Fruit fly (Drosophila melanogaster) whole organism, embryonic: ENCODE results near the gene CG43094.

ENCODE experiments used
- Bgb ChIP-seq: fragments of 200-800 bp; sonication (Bioruptor generic); IDR thresholded peaks from 2 replicates; pipeline ENCODE4 v1.3.6; 2022; ENCODE audit warnings: missing biosample characterization, missing genetic modification characterization; ENCODE audit not compliant: partially characterized antibody
- Blimp-1 ChIP-seq: fragments of 200-800 bp; sonication (Bioruptor generic); optimal IDR thresholded peaks from 3 replicates; lab custom pipeline; 2018; ENCODE audit warnings: missing biosample characterization, missing genetic modification characterization, mild to moderate bottlenecking, moderate library complexity, missing genetic modification reagents
- Bteb2 ChIP-seq: fragments of 200-800 bp; sonication (Bioruptor generic); optimal IDR thresholded peaks from 2 replicates; lab custom pipeline; 2016; ENCODE audit warnings: missing biosample characterization, missing genetic modification characterization
- CG10209 ChIP-seq: fragments of 200-800 bp; sonication (Bioruptor generic); optimal IDR thresholded peaks from 3 replicates; lab custom pipeline; 2017; ENCODE audit warnings: missing biosample characterization, mild to moderate bottlenecking, missing genetic modification characterization, missing genetic modification reagents
- CG10543 ChIP-seq: fragments of 200-800 bp; sonication (Bioruptor generic); optimal IDR thresholded peaks from 3 replicates; lab custom pipeline; 2017; ENCODE audit warnings: missing biosample characterization, mild to moderate bottlenecking, missing genetic modification characterization, moderate library complexity
- CG12299 ChIP-seq: fragments of 200-800 bp; sonication (Bioruptor generic); optimal IDR thresholded peaks from 2 replicates; lab custom pipeline; 2018; ENCODE audit warnings: missing biosample characterization, mild to moderate bottlenecking, missing genetic modification characterization
- CG1233 ChIP-seq: fragments of 200-800 bp; sonication (Bioruptor generic); optimal IDR thresholded peaks from 4 replicates; lab custom pipeline; 2018; ENCODE audit warnings: missing biosample characterization, mild to moderate bottlenecking, missing genetic modification characterization
- CG14965 ChIP-seq: fragments of 200-800 bp; sonication (Bioruptor generic); optimal IDR thresholded peaks from 2 replicates; lab custom pipeline; 2016; ENCODE audit warnings: missing biosample characterization, missing genetic modification characterization, borderline replicate concordance
- CG16863 ChIP-seq: fragments of 200-800 bp; sonication (Bioruptor generic); optimal IDR thresholded peaks from 3 replicates; lab custom pipeline; 2016; ENCODE audit warnings: missing biosample characterization, missing genetic modification characterization
- CG17328 ChIP-seq: fragments of 200-800 bp; sonication (Bioruptor generic); IDR thresholded peaks from 2 replicates; pipeline ENCODE4 v1.3.6; 2022; ENCODE audit warnings: missing biosample characterization, missing genetic modification characterization
- CG18476 ChIP-seq: fragments of 200-800 bp; sonication (Bioruptor generic); optimal IDR thresholded peaks from 2 replicates; lab custom pipeline; 2016; ENCODE audit warnings: missing biosample characterization, mild to moderate bottlenecking, missing genetic modification characterization
- CG2116 ChIP-seq: fragments of 200-800 bp; sonication (Bioruptor generic); optimal IDR thresholded peaks from 3 replicates; lab custom pipeline; 2018; ENCODE audit warnings: missing biosample characterization, mild to moderate bottlenecking, missing genetic modification characterization
- CG2199 ChIP-seq: fragments of 200-800 bp; sonication (Bioruptor generic); IDR thresholded peaks from 3 replicates; pipeline ENCODE4 v1.3.6; 2022; ENCODE audit warnings: missing biosample characterization, missing genetic modification characterization
- CG2889 ChIP-seq: fragments of 200-800 bp; sonication (Bioruptor generic); IDR thresholded peaks from 3 replicates; pipeline ENCODE4 v1.3.6; 2022; ENCODE audit warnings: missing biosample characterization, missing genetic modification characterization
- CG30020 ChIP-seq: fragments of 200-800 bp; optimal IDR thresholded peaks from 2 replicates; lab custom pipeline; 2019; ENCODE audit warnings: missing biosample characterization, mild to moderate bottlenecking, missing genetic modification characterization, moderate library complexity
- CG3995 ChIP-seq: fragments of 200-800 bp; sonication (Bioruptor generic); optimal IDR thresholded peaks from 3 replicates; lab custom pipeline; 2016; ENCODE audit warnings: missing biosample characterization, missing genetic modification characterization
- CG43689 ChIP-seq: fragments of 200-800 bp; sonication (Bioruptor generic); IDR thresholded peaks from 2 replicates; pipeline ENCODE4 v1.3.6; 2022; ENCODE audit warnings: missing biosample characterization, missing genetic modification characterization
- CG4730 ChIP-seq: fragments of 200-800 bp; sonication (Bioruptor generic); IDR thresholded peaks from 2 replicates; pipeline ENCODE4 v1.3.6; 2022; ENCODE audit warnings: missing biosample characterization, missing genetic modification characterization
- CG6254 ChIP-seq: fragments of 200-800 bp; sonication (Bioruptor generic); optimal IDR thresholded peaks from 3 replicates; lab custom pipeline; 2017; ENCODE audit warnings: mild to moderate bottlenecking, missing biosample characterization, missing genetic modification reagents, missing genetic modification characterization
- CG8944 ChIP-seq: fragments of 200-800 bp; sonication (Bioruptor generic); optimal IDR thresholded peaks from 3 replicates; lab custom pipeline; 2016; ENCODE audit warnings: missing biosample characterization, missing genetic modification characterization
- CrebB ChIP-seq: fragments of 200-800 bp; sonication (Bioruptor generic); optimal IDR thresholded peaks from 3 replicates; lab custom pipeline; 2018; ENCODE audit warnings: missing biosample characterization, mild to moderate bottlenecking, missing genetic modification characterization
- D ChIP-seq, 2 experiments: fragments of 200-800 bp in 1 of 2; fragments of >200 bp in 1 of 2; sonication (Bioruptor generic) in 1 of 2; optimal IDR thresholded peaks; 2 replicates in 1 of 2; 3 replicates in 1 of 2; lab custom pipeline; 2017; ENCODE audit warnings: mild to moderate bottlenecking in 1 of 2, missing biosample characterization in 1 of 2, missing genetic modification characterization in 1 of 2, missing genetic modification reagents in 1 of 2
- D19B ChIP-seq: fragments of 200-800 bp; sonication (Bioruptor generic); optimal IDR thresholded peaks from 2 replicates; lab custom pipeline; 2017; ENCODE audit warnings: missing biosample characterization, mild to moderate bottlenecking, missing genetic modification characterization
- Drgx ChIP-seq: fragments of 200-800 bp; sonication (Bioruptor generic); IDR thresholded peaks from 2 replicates; pipeline ENCODE4 v1.3.6; 2022; ENCODE audit warnings: missing biosample characterization, missing genetic modification characterization
- Fer3 ChIP-seq: fragments of 200-800 bp; sonication (Bioruptor generic); optimal IDR thresholded peaks from 2 replicates; lab custom pipeline; 2018; ENCODE audit warnings: missing biosample characterization, mild to moderate bottlenecking, missing genetic modification characterization, moderate library complexity
- HLHmδ ChIP-seq: fragments of 200-800 bp; sonication (Bioruptor generic); optimal IDR thresholded peaks from 2 replicates; lab custom pipeline; 2018; ENCODE audit warnings: missing biosample characterization, mild to moderate bottlenecking, missing genetic modification characterization, moderate library complexity
- Hr78 ChIP-seq, 2 experiments: fragments of 200-800 bp in 1 of 2; fragments of >200 bp in 1 of 2; sonication (Bioruptor generic) in 1 of 2; optimal IDR thresholded peaks; 2 replicates each; lab custom pipeline; 2017 to 2019; ENCODE audit warnings: missing biosample characterization in 2 of 2, missing genetic modification characterization in 2 of 2, mild to moderate bottlenecking in 1 of 2, moderate library complexity in 1 of 2
- Sox102F ChIP-seq: fragments of 200-800 bp; sonication (Bioruptor generic); optimal IDR thresholded peaks from 2 replicates; lab custom pipeline; 2018; ENCODE audit warnings: missing biosample characterization, mild to moderate bottlenecking, missing genetic modification characterization, moderate library complexity
- abd-A ChIP-seq: fragments of 200-800 bp; sonication (Bioruptor generic); optimal IDR thresholded peaks from 3 replicates; lab custom pipeline; 2019; ENCODE audit warnings: missing biosample characterization, mild to moderate bottlenecking, missing genetic modification characterization, moderate library complexity
- amos ChIP-seq: fragments of 200-800 bp; sonication (Bioruptor generic); IDR thresholded peaks from 2 replicates; pipeline ENCODE4 v1.3.6; 2022; ENCODE audit warnings: missing biosample characterization, missing genetic modification characterization; ENCODE audit not compliant: partially characterized antibody
- caup ChIP-seq: fragments of 200-800 bp; sonication (Bioruptor generic); optimal IDR thresholded peaks from 3 replicates; lab custom pipeline; 2017; ENCODE audit warnings: missing biosample characterization, mild to moderate bottlenecking, missing genetic modification characterization, moderate library complexity; ENCODE audit not compliant: severe bottlenecking
- chinmo ChIP-seq: fragments of 200-800 bp; sonication (Bioruptor generic); IDR thresholded peaks from 4 replicates; pipeline ENCODE4 v1.3.6; 2022; ENCODE audit warnings: missing biosample characterization, missing genetic modification characterization; ENCODE audit not compliant: partially characterized antibody
- chm ChIP-seq: fragments of 200-800 bp; sonication (Bioruptor generic); IDR thresholded peaks from 2 replicates; pipeline ENCODE4 v1.3.6; 2022; ENCODE audit warnings: missing biosample characterization, missing genetic modification characterization
- crol ChIP-seq: fragments of 200-800 bp; sonication (Bioruptor generic); IDR thresholded peaks from 2 replicates; pipeline ENCODE4 v1.3.6; 2022; ENCODE audit warnings: missing biosample characterization, missing genetic modification characterization
- crp ChIP-seq, 2 experiments: fragments of 200-800 bp; sonication (Bioruptor generic); optimal IDR thresholded peaks; 2 replicates in 1 of 2; 3 replicates in 1 of 2; lab custom pipeline; 2017; ENCODE audit warnings: missing biosample characterization in 2 of 2, missing genetic modification characterization in 2 of 2, mild to moderate bottlenecking in 1 of 2, moderate library complexity in 1 of 2
- en ChIP-seq: fragments of 200-800 bp; sonication (Bioruptor generic); optimal IDR thresholded peaks from 2 replicates; lab custom pipeline; 2016; ENCODE audit warnings: missing biosample characterization, missing genetic modification characterization
- exex ChIP-seq: fragments of 200-800 bp; sonication (Bioruptor generic); optimal IDR thresholded peaks from 4 replicates; lab custom pipeline; 2018; ENCODE audit warnings: missing biosample characterization, mild to moderate bottlenecking, missing genetic modification characterization, moderate library complexity
- gcm ChIP-seq: fragments of 200-800 bp; sonication (Bioruptor generic); optimal IDR thresholded peaks from 2 replicates; lab custom pipeline; 2019; ENCODE audit warnings: missing biosample characterization, mild to moderate bottlenecking, missing genetic modification characterization, moderate library complexity
- gfzf ChIP-seq: fragments of 200-800 bp; sonication (Bioruptor generic); optimal IDR thresholded peaks from 2 replicates; lab custom pipeline; 2016; ENCODE audit warnings: missing biosample characterization, mild to moderate bottlenecking, missing genetic modification characterization, moderate library complexity
- jigr1 ChIP-seq: fragments of 200-800 bp; sonication (Bioruptor generic); IDR thresholded peaks from 3 replicates; pipeline ENCODE4 v1.3.6; 2022; ENCODE audit warnings: missing biosample characterization, missing genetic modification characterization
- jing ChIP-seq: fragments of 200-800 bp; sonication (Bioruptor generic); optimal IDR thresholded peaks from 2 replicates; lab custom pipeline; 2018; ENCODE audit warnings: missing biosample characterization, mild to moderate bottlenecking, missing genetic modification characterization
- odd ChIP-seq: fragments of 200-800 bp; sonication (Bioruptor generic); optimal IDR thresholded peaks from 2 replicates; lab custom pipeline; 2017; ENCODE audit warnings: missing biosample characterization, mild to moderate bottlenecking, missing genetic modification characterization
- psq ChIP-seq: fragments of 200-800 bp; sonication (Bioruptor generic); optimal IDR thresholded peaks from 2 replicates; lab custom pipeline; 2017; ENCODE audit warnings: missing biosample characterization, missing genetic modification characterization
- ranshi ChIP-seq: fragments of 200-800 bp; sonication (Bioruptor generic); IDR thresholded peaks from 2 replicates; pipeline ENCODE4 v1.3.6; 2022; ENCODE audit warnings: missing biosample characterization, missing genetic modification characterization
- row ChIP-seq: fragments of 200-800 bp; sonication (Bioruptor generic); IDR thresholded peaks from 3 replicates; pipeline ENCODE4 v1.3.6; 2022; ENCODE audit warnings: missing biosample characterization, missing genetic modification characterization
- salm ChIP-seq: fragments of 200-800 bp; sonication (Bioruptor generic); optimal IDR thresholded peaks from 2 replicates; lab custom pipeline; 2018; ENCODE audit warnings: missing biosample characterization, mild to moderate bottlenecking, missing genetic modification characterization
- scrt ChIP-seq: fragments of 200-800 bp; sonication (Bioruptor generic); optimal IDR thresholded peaks from 2 replicates; lab custom pipeline; 2018; ENCODE audit warnings: missing biosample characterization, mild to moderate bottlenecking, missing genetic modification characterization, moderate library complexity
- sug ChIP-seq: fragments of 200-800 bp; optimal IDR thresholded peaks from 2 replicates; lab custom pipeline; 2019; ENCODE audit warnings: missing biosample characterization, mild to moderate bottlenecking, missing genetic modification characterization, moderate library complexity

Gene CG43094

dm6 chr3R:22781412-22781811, 10.6 kb upstream of the CG43094 start (continued):
- TF ChIP-seq exex (tag; lab: Kevin White, UChicago) (no peak), CG14965 (no peak), CG18476 (GFP tag; lab: Kevin White, UChicago) (no peak), CG4730 (no peak), CG10209 (no peak), Bgb (GFP tag; lab: Robert Waterston, UW) (no peak; the same call in 1 of the 2 replicates), Sox102F (GFP tag; lab: Kevin White, UChicago) (no peak), Fer3 (tag; lab: Kevin White, UChicago) (no peak), odd (GFP tag; lab: Kevin White, UChicago) (peak; percentile 14), scrt (no peak), en (no peak), jing (GFP tag; lab: Kevin White, UChicago) (no peak), chm (peak; percentile 61; the same call in 1 of the 2 replicates), CG12299 (tag; lab: Kevin White, UChicago) (no peak), gfzf (GFP tag; lab: Kevin White, UChicago) (no peak), amos (GFP tag; lab: Robert Waterston, UW) (no peak; the same call in 1 of the 2 replicates), CG17328 (GFP tag; lab: Robert Waterston, UW) (no peak), CG8944 (GFP tag; lab: Kevin White, UChicago) (no peak), jigr1 (GFP tag; lab: Robert Waterston, UW) (no peak), Bteb2 (GFP tag; lab: Kevin White, UChicago) (no peak), CG2889 (GFP tag; lab: Robert Waterston, UW) (no peak), CG16863 (GFP tag; lab: Kevin White, UChicago) (no peak), Blimp-1 (GFP tag; lab: Kevin White, UChicago) (peak; percentile 29), psq (GFP tag; lab: Kevin White, UChicago) (no peak), CG30020 (tag; lab: Kevin White, UChicago) (no peak), crp (GFP tag; optimal IDR thresholded peaks at IDR 0.05; lab: Kevin White, UChicago) (no peak)

dm6 chr3R:22780135-22780534, 9.3 kb upstream of the CG43094 start:
- peak; percentile 73 for TF ChIP-seq CG6254
- TF ChIP-seq CG3995 (GFP tag; lab: Kevin White, UChicago) = no peak
- TF ChIP-seq Blimp-1 (GFP tag; lab: Kevin White, UChicago) = peak; percentile 12
- peak; percentile 5 for TF ChIP-seq D19B
- TF ChIP-seq ranshi (GFP tag; lab: Robert Waterston, UW) = no peak
- no peak for TF ChIP-seq CrebB (tag; lab: Kevin White, UChicago)
- 0 out of 3 replicates have a peak, but pooled peaks have one; percentile 13 for TF ChIP-seq row
- no peak for TF ChIP-seq CG2116 (GFP tag; lab: Kevin White, UChicago)
- TF ChIP-seq CG10209 = no peak
- TF ChIP-seq CG2199 = 0 out of 3 replicates have a peak, but pooled peaks have one; percentile 26
- no peak for TF ChIP-seq abd-A (tag; lab: Kevin White, UChicago)
- peak; percentile 18 for TF ChIP-seq salm (tag; lab: Kevin White, UChicago)
- TF ChIP-seq D (optimal IDR thresholded peaks at IDR 0.05; lab: Kevin White, UChicago) = no peak
- peak; percentile 28 for TF ChIP-seq D (GFP tag; optimal IDR thresholded peaks at IDR 0.05; lab: Kevin White, UChicago)
- peak; percentile 35 for TF ChIP-seq gcm
- peak in 1 of 2 experiments; percentile 12 for TF ChIP-seq crp (GFP tag; optimal IDR thresholded peaks at IDR 0.05; lab: Kevin White, UChicago)
- peak; percentile 24 for TF ChIP-seq caup (GFP tag; lab: Kevin White, UChicago)
- TF ChIP-seq CG43689 = no peak
- peak; percentile 3 for TF ChIP-seq CG10543 (GFP tag; lab: Kevin White, UChicago)
- peak; percentile 44 for TF ChIP-seq sug (tag; lab: Kevin White, UChicago)
- peak in 1 of 2 experiments; percentile 59 for TF ChIP-seq Hr78 (GFP tag; optimal IDR thresholded peaks at IDR 0.05; lab: Kevin White, UChicago)
- TF ChIP-seq crol (GFP tag; lab: Robert Waterston, UW) = 0 out of 2 replicates have a peak, but pooled peaks have one; percentile 22
- no peak for TF ChIP-seq CG1233 (GFP tag; lab: Kevin White, UChicago)
- TF ChIP-seq HLHmδ (GFP tag; lab: Kevin White, UChicago) = peak; percentile 34
- 0 out of 2 replicates have a peak, but pooled peaks have one; percentile 33 for TF ChIP-seq Drgx (GFP tag; lab: Robert Waterston, UW)
- 0 out of 4 replicates have a peak, but pooled peaks have one; percentile 41 for TF ChIP-seq chinmo (GFP tag; lab: Robert Waterston, UW)
